Fruit fly (Drosophila melanogaster) whole organism, embryonic: ENCODE results near the gene arx.

ENCODE experiments used
- Antp ChIP-seq: fragments of 200-800 bp; sonication (Bioruptor generic); optimal IDR thresholded peaks from 3 replicates; lab custom pipeline; 2016; ENCODE audit warnings: missing biosample characterization, missing genetic modification characterization
- Bdp1 ChIP-seq: fragments of 200-800 bp; sonication (Bioruptor generic); optimal IDR thresholded peaks from 3 replicates; lab custom pipeline; 2016; ENCODE audit warnings: missing biosample characterization, missing genetic modification characterization
- BtbVII ChIP-seq: fragments of 200-800 bp; sonication (Bioruptor generic); optimal IDR thresholded peaks from 3 replicates; lab custom pipeline; 2017; ENCODE audit warnings: missing biosample characterization, mild to moderate bottlenecking, missing genetic modification characterization
- CG10274 ChIP-seq: fragments of 200-800 bp; sonication (Bioruptor generic); optimal IDR thresholded peaks from 3 replicates; lab custom pipeline; 2017; ENCODE audit warnings: missing biosample characterization, mild to moderate bottlenecking, missing genetic modification characterization
- CG10654 ChIP-seq: fragments of 200-800 bp; sonication (Bioruptor generic); optimal IDR thresholded peaks from 2 replicates; lab custom pipeline; 2016; ENCODE audit warnings: missing biosample characterization, missing genetic modification characterization
- CG10979 ChIP-seq: fragments of 200-800 bp; sonication (Bioruptor generic); optimal IDR thresholded peaks from 2 replicates; lab custom pipeline; 2018; ENCODE audit warnings: missing biosample characterization, mild to moderate bottlenecking, missing genetic modification characterization, moderate library complexity
- CG11398 ChIP-seq: fragments of 200-800 bp; sonication (Bioruptor generic); optimal IDR thresholded peaks from 2 replicates; lab custom pipeline; 2016; ENCODE audit warnings: missing biosample characterization, missing genetic modification characterization
- CG11695 ChIP-seq: fragments of 200-800 bp; sonication (Bioruptor generic); IDR thresholded peaks from 3 replicates; pipeline ENCODE4 v1.3.6; 2022; ENCODE audit warnings: missing biosample characterization, missing genetic modification characterization
- CG12391 ChIP-seq: fragments of 200-800 bp; sonication (Bioruptor generic); optimal IDR thresholded peaks from 3 replicates; lab custom pipeline; 2018; ENCODE audit warnings: missing biosample characterization, mild to moderate bottlenecking, missing genetic modification characterization, moderate library complexity
- CG13624 ChIP-seq: fragments of 200-800 bp; sonication (Bioruptor generic); optimal IDR thresholded peaks from 2 replicates; lab custom pipeline; 2016; ENCODE audit warnings: missing biosample characterization, missing genetic modification characterization
- CG15011 ChIP-seq: fragments of 200-800 bp; sonication (Bioruptor generic); optimal IDR thresholded peaks from 3 replicates; lab custom pipeline; 2018; ENCODE audit warnings: missing biosample characterization, mild to moderate bottlenecking, missing genetic modification characterization
- CG1647 ChIP-seq: fragments of 200-800 bp; sonication (Bioruptor generic); optimal IDR thresholded peaks from 3 replicates; lab custom pipeline; 2016; ENCODE audit warnings: missing biosample characterization, missing genetic modification characterization
- CG17359 ChIP-seq: fragments of 200-800 bp; sonication (Bioruptor generic); optimal IDR thresholded peaks from 3 replicates; lab custom pipeline; 2018; ENCODE audit warnings: missing biosample characterization, mild to moderate bottlenecking, missing genetic modification characterization, moderate library complexity
- CG18476 ChIP-seq: fragments of 200-800 bp; sonication (Bioruptor generic); optimal IDR thresholded peaks from 2 replicates; lab custom pipeline; 2016; ENCODE audit warnings: missing biosample characterization, mild to moderate bottlenecking, missing genetic modification characterization
- CG34224 ChIP-seq: fragments of 200-800 bp; sonication (Bioruptor generic); IDR thresholded peaks from 3 replicates; pipeline ENCODE4 v1.3.6; 2022; ENCODE audit warnings: missing biosample characterization, missing genetic modification characterization; ENCODE audit not compliant: partially characterized antibody
- CG34422 ChIP-seq: fragments of 200-800 bp; sonication (Bioruptor generic); IDR thresholded peaks from 3 replicates; pipeline ENCODE4 v1.3.6; 2022; ENCODE audit warnings: missing biosample characterization, missing genetic modification characterization
- CG4617 ChIP-seq: fragments of 200-800 bp; sonication (Bioruptor generic); optimal IDR thresholded peaks from 3 replicates; lab custom pipeline; 2016; ENCODE audit warnings: missing biosample characterization, missing genetic modification characterization, borderline replicate concordance
- CG9932 ChIP-seq: fragments of 200-800 bp; sonication (Bioruptor generic); IDR thresholded peaks from 2 replicates; pipeline ENCODE4 v1.3.6; 2022; ENCODE audit warnings: missing biosample characterization, missing genetic modification characterization
- Chrac-16 ChIP-seq: fragments of 200-800 bp; sonication (Bioruptor generic); optimal IDR thresholded peaks from 3 replicates; lab custom pipeline; 2016; ENCODE audit warnings: missing biosample characterization, missing genetic modification characterization
- D ChIP-seq, 2 experiments: fragments of 200-800 bp in 1 of 2; fragments of >200 bp in 1 of 2; sonication (Bioruptor generic) in 1 of 2; optimal IDR thresholded peaks; 2 replicates in 1 of 2; 3 replicates in 1 of 2; lab custom pipeline; 2017; ENCODE audit warnings: mild to moderate bottlenecking in 1 of 2, missing biosample characterization in 1 of 2, missing genetic modification characterization in 1 of 2, missing genetic modification reagents in 1 of 2
- Doc3 ChIP-seq: fragments of 200-800 bp; sonication (Bioruptor generic); IDR thresholded peaks from 3 replicates; pipeline ENCODE4 v1.3.6; 2022; ENCODE audit warnings: missing biosample characterization, missing genetic modification characterization; ENCODE audit not compliant: partially characterized antibody
- Ets97D ChIP-seq: fragments of 200-800 bp; sonication (Bioruptor generic); optimal IDR thresholded peaks from 3 replicates; lab custom pipeline; 2016; ENCODE audit warnings: missing biosample characterization, missing genetic modification characterization
- H2.0 ChIP-seq: fragments of 200-800 bp; sonication (Bioruptor generic); IDR thresholded peaks from 2 replicates; pipeline ENCODE4 v1.3.6; 2022; ENCODE audit warnings: missing biosample characterization, missing genetic modification characterization
- HHEX ChIP-seq: fragments of 200-800 bp; sonication (Bioruptor generic); optimal IDR thresholded peaks from 3 replicates; lab custom pipeline; 2017; ENCODE audit warnings: missing biosample characterization, mild to moderate bottlenecking, missing genetic modification characterization, missing genetic modification reagents
- HLH3B ChIP-seq: fragments of 200-800 bp; sonication (Bioruptor generic); IDR thresholded peaks from 2 replicates; pipeline ENCODE4 v1.3.6; 2022; ENCODE audit warnings: missing biosample characterization, missing genetic modification characterization
- HLH4C ChIP-seq: fragments of 200-800 bp; sonication (Bioruptor generic); IDR thresholded peaks from 3 replicates; pipeline ENCODE4 v1.3.6; 2022; ENCODE audit warnings: missing biosample characterization, missing genetic modification characterization; ENCODE audit not compliant: partially characterized antibody
- HmgD ChIP-seq: fragments of 200-800 bp; sonication (Bioruptor generic); optimal IDR thresholded peaks from 3 replicates; lab custom pipeline; 2016; ENCODE audit warnings: missing biosample characterization, missing genetic modification characterization
- Med ChIP-seq: fragments of 200-800 bp; sonication (Bioruptor generic); peaks from one replicate; lab custom pipeline; 2016; ENCODE audit warnings: missing biosample characterization, missing genetic modification characterization, mild to moderate bottlenecking, inconsistent platforms, moderate library complexity
- NC2α ChIP-seq: fragments of 200-800 bp; sonication (Bioruptor generic); optimal IDR thresholded peaks from 2 replicates; lab custom pipeline; 2016; ENCODE audit warnings: missing biosample characterization, missing genetic modification characterization
- Nf-YA ChIP-seq: fragments of 200-800 bp; sonication (Bioruptor generic); IDR thresholded peaks from 2 replicates; pipeline ENCODE4 v1.3.6; 2022; ENCODE audit warnings: missing biosample characterization, missing genetic modification characterization
- TFAM ChIP-seq: fragments of 200-800 bp; sonication (Bioruptor generic); optimal IDR thresholded peaks from 2 replicates; lab custom pipeline; 2017; ENCODE audit warnings: missing biosample characterization, missing genetic modification characterization, inconsistent platforms
- Tbp ChIP-seq: fragments of >200 bp; optimal IDR thresholded peaks from 2 replicates; lab custom pipeline; 2018; ENCODE audit warnings: missing biosample characterization, missing genetic modification characterization
- Usf ChIP-seq: fragments of 200-800 bp; sonication (Bioruptor generic); optimal IDR thresholded peaks from 2 replicates; lab custom pipeline; 2017; ENCODE audit warnings: missing genotype, missing biosample characterization, missing genetic modification characterization
- ac ChIP-seq: fragments of 200-800 bp; sonication (Bioruptor generic); optimal IDR thresholded peaks from 3 replicates; lab custom pipeline; 2017; ENCODE audit warnings: missing biosample characterization, mild to moderate bottlenecking, missing genetic modification characterization
- ara ChIP-seq: fragments of 200-800 bp; sonication (Bioruptor generic); IDR thresholded peaks from 2 replicates; pipeline ENCODE4 v1.3.6; 2022; ENCODE audit warnings: missing biosample characterization, missing genetic modification characterization
- btn ChIP-seq: fragments of 200-800 bp; sonication (Bioruptor generic); optimal IDR thresholded peaks from 2 replicates; lab custom pipeline; 2016; ENCODE audit warnings: missing biosample characterization, missing genetic modification characterization
- danr ChIP-seq: fragments of 200-800 bp; sonication (Bioruptor generic); IDR thresholded peaks from 2 replicates; pipeline ENCODE4 v1.3.6; 2022; ENCODE audit warnings: missing biosample characterization, missing genetic modification characterization
- dpn ChIP-seq, 2 experiments: fragments of 200-800 bp; sonication (Bioruptor generic); optimal IDR thresholded peaks; 3 replicates each; lab custom pipeline; 2016; ENCODE audit warnings: missing biosample characterization in 2 of 2, missing genetic modification characterization in 2 of 2
- ems ChIP-seq: fragments of 200-800 bp; sonication (Bioruptor generic); optimal IDR thresholded peaks from 3 replicates; lab custom pipeline; 2016; ENCODE audit warnings: missing biosample characterization, missing genetic modification characterization
- gcm2 ChIP-seq: fragments of 200-800 bp; sonication (Bioruptor generic); optimal IDR thresholded peaks from 2 replicates; lab custom pipeline; 2016; ENCODE audit warnings: missing biosample characterization, missing genetic modification characterization
- her ChIP-seq: fragments of 200-800 bp; sonication (Bioruptor generic); optimal IDR thresholded peaks from 2 replicates; lab custom pipeline; 2016; ENCODE audit warnings: missing biosample characterization, missing genetic modification characterization
- lola ChIP-seq, 3 experiments: fragments of >200 bp in 2 of 3; fragments of 200-800 bp in 1 of 3; sonication (Bioruptor generic) in 1 of 3; optimal IDR thresholded peaks; 2 replicates each; lab custom pipeline; 2017 to 2019; ENCODE audit warnings: missing biosample characterization in 3 of 3, missing genetic modification characterization in 3 of 3, mild to moderate bottlenecking in 1 of 3, moderate library complexity in 1 of 3
- sna ChIP-seq: fragments of 200-800 bp; sonication (Bioruptor generic); IDR thresholded peaks from 2 replicates; pipeline ENCODE4 v1.3.6; 2022; ENCODE audit warnings: missing biosample characterization, missing genetic modification characterization; ENCODE audit not compliant: partially characterized antibody
- so ChIP-seq: fragments of 200-800 bp; sonication (Bioruptor generic); IDR thresholded peaks from 3 replicates; pipeline ENCODE4 v1.3.6; 2022; ENCODE audit warnings: missing biosample characterization, missing genetic modification characterization
- tap ChIP-seq: fragments of 200-800 bp; optimal IDR thresholded peaks from 3 replicates; lab custom pipeline; 2019; ENCODE audit warnings: missing biosample characterization, mild to moderate bottlenecking, missing genetic modification characterization, moderate library complexity
- tin ChIP-seq: fragments of 200-800 bp; sonication (Bioruptor generic); optimal IDR thresholded peaks from 3 replicates; lab custom pipeline; 2016; ENCODE audit warnings: missing biosample characterization, missing genetic modification characterization
- vfl ChIP-seq: fragments of 200-800 bp; sonication (Bioruptor generic); optimal IDR thresholded peaks from 2 replicates; lab custom pipeline; 2016; ENCODE audit warnings: missing biosample characterization, missing genetic modification characterization
- vnd ChIP-seq: fragments of 200-800 bp; sonication (Bioruptor generic); IDR thresholded peaks from 3 replicates; pipeline ENCODE4 v1.3.6; 2022; ENCODE audit warnings: missing biosample characterization, missing genetic modification characterization; ENCODE audit not compliant: partially characterized antibody
- z ChIP-seq: fragments of 200-800 bp; sonication (Bioruptor generic); IDR thresholded peaks from 3 replicates; pipeline ENCODE4 v1.3.6; 2022; ENCODE audit warnings: missing biosample characterization, missing genetic modification characterization
- zen ChIP-seq: fragments of 200-800 bp; sonication (Bioruptor generic); optimal IDR thresholded peaks from 3 replicates; lab custom pipeline; 2018; ENCODE audit warnings: missing biosample characterization, mild to moderate bottlenecking, missing genetic modification characterization, moderate library complexity

Gene arx

dm6 chr3L:18867521-18867920 is 33.8 kb downstream of the arx start, which contains the start of gene Dysb (continued):
- TF ChIP-seq CG15011 (GFP tag; lab: Kevin White, UChicago) (peak; percentile 67), CG10979 (tag; lab: Kevin White, UChicago) (peak; percentile 86), NC2α (GFP tag; lab: Kevin White, UChicago) (no peak), btn (GFP tag; lab: Kevin White, UChicago) (no peak), Bdp1 (GFP tag; lab: Kevin White, UChicago) (peak; percentile 49), Ets97D (GFP tag; lab: Kevin White, UChicago) (peak; percentile 33), Antp (GFP tag; lab: Kevin White, UChicago) (peak; percentile 48), ara (peak; percentile 88), CG10654 (peak; percentile 71), CG17359 (peak; percentile 94), ac (GFP tag; lab: Kevin White, UChicago) (peak; percentile 47), Nf-YA (peak; percentile 54; the same call in 1 of the 2 replicates), Usf (GFP tag; lab: Kevin White, UChicago) (peak; percentile 61), Chrac-16 (peak; percentile 85), CG34422 (GFP tag; lab: Robert Waterston, UW) (peak; percentile 89), vfl (GFP tag; lab: Kevin White, UChicago) (peak; percentile 48), tap (tag; lab: Kevin White, UChicago) (peak; percentile 90), HmgD (GFP tag; lab: Kevin White, UChicago) (no peak), ems (GFP tag; lab: Kevin White, UChicago) (peak; percentile 62), CG18476 (GFP tag; lab: Kevin White, UChicago) (peak; percentile 72), HLH4C (GFP tag; lab: Robert Waterston, UW) (no peak), zen (tag; lab: Kevin White, UChicago) (peak; percentile 75), CG4617 (GFP tag; lab: Kevin White, UChicago) (peak; percentile 39), H2.0 (GFP tag; lab: Robert Waterston, UW) (peak; percentile 89), CG1647 (GFP tag; lab: Kevin White, UChicago) (no peak), z (GFP tag; lab: Robert Waterston, UW) (peak; percentile 70; the same call in 1 of the 3 replicates), TFAM (GFP tag; lab: Kevin White, UChicago) (peak; percentile 8), lola (GFP tag; optimal IDR thresholded peaks at IDR 0.05; lab: Kevin White, UChicago) (peak in 1 of 3 experiments; percentile 78), dpn (GFP tag; optimal IDR thresholded peaks at IDR 0.05; lab: Kevin White, UChicago) (peak; percentile 62 to 86), Tbp (GFP tag; lab: Kevin White, UChicago) (no peak), CG13624 (GFP tag; lab: Kevin White, UChicago) (peak; percentile 48), CG11695 (GFP tag; lab: Robert Waterston, UW) (peak; percentile 91), vnd (GFP tag; lab: Robert Waterston, UW) (no peak), danr (GFP tag; lab: Robert Waterston, UW) (peak; percentile 69; the same call in 1 of the 2 replicates), HHEX (GFP tag; lab: Kevin White, UChicago) (peak; percentile 83), her (GFP tag; lab: Kevin White, UChicago) (peak; percentile 21), CG10274 (peak; percentile 50), gcm2 (GFP tag; lab: Kevin White, UChicago) (peak; percentile 50), D (optimal IDR thresholded peaks at IDR 0.05; lab: Kevin White, UChicago) (no peak), D (GFP tag; optimal IDR thresholded peaks at IDR 0.05; lab: Kevin White, UChicago) (peak; percentile 80), sna (GFP tag; lab: Robert Waterston, UW) (no peak; the same call in 1 of the 2 replicates), tin (GFP tag; lab: Kevin White, UChicago) (peak; percentile 86), CG34224 (GFP tag; lab: Robert Waterston, UW) (peak; percentile 53), Doc3 (GFP tag; lab: Robert Waterston, UW) (peak; percentile 11; the same call in 1 of the 3 replicates), CG12391 (tag; lab: Kevin White, UChicago) (peak; percentile 92), CG11398 (GFP tag; lab: Kevin White, UChicago) (peak; percentile 58), CG9932 (GFP tag; lab: Robert Waterston, UW) (peak; percentile 92), BtbVII (GFP tag; lab: Kevin White, UChicago) (peak; percentile 88), Med (peak; percentile 87), so (GFP tag; lab: Robert Waterston, UW) (peak; percentile 89), HLH3B (GFP tag; lab: Robert Waterston, UW) (peak; percentile 90)
